Fruit fly (Drosophila melanogaster) whole organism: ENCODE data around the gene CG13042.

Experiments
- CG8478 ChIP-seq: fragments of >200 bp; optimal IDR thresholded peaks from 2 replicates; lab custom pipeline; 2018; ENCODE audit warnings: inconsistent platforms
- Dll ChIP-seq: fragments of >200 bp; optimal IDR thresholded peaks from 2 replicates; lab custom pipeline; 2017
- EcR ChIP-seq, 2 experiments: fragments of >200 bp; optimal IDR thresholded peaks; 2 replicates each; lab custom pipeline; 2017; ENCODE audit warnings: missing biosample characterization in 2 of 2, missing genetic modification characterization in 2 of 2, missing genetic modification reagents in 2 of 2
- pan ChIP-seq: fragments of >200 bp; optimal IDR thresholded peaks from 2 replicates; lab custom pipeline; 2017
- usp ChIP-seq: fragments of >200 bp; optimal IDR thresholded peaks from 2 replicates; lab custom pipeline; 2017; ENCODE audit warnings: missing biosample characterization, missing genetic modification characterization, mixed read lengths

DNA sequence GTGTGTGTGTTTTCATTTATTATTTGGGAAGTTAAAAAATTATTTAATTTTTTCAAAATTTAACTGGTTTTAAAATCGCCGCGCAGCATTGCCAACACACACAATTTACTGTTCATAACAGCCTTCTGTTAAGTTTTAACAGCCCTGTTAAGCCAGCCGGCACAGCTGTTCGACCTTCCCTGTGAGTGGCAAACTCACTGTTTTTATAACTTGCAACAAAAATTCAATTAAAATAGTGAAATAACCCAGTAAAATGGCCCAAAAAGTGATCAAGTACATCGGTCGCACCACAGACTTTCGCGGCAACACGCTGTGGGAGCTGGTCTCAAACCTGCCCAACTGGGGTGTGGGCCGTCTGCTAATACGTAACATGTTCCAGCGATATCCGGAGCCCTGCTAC is 39.6 kb upstream of the CG13042 start, which contains the start of gene mRpS34:
- TF ChIP-seq usp (GFP tag; lab: Kevin White, UChicago) = no peak
- no peak for TF ChIP-seq EcR (GFP tag; optimal IDR thresholded peaks at IDR 0.05; lab: Kevin White, UChicago)
- TF ChIP-seq pan (lab: Kevin White, UChicago) = no peak
- no peak for TF ChIP-seq CG8478 (lab: Kevin White, UChicago)
- no peak for TF ChIP-seq Dll (lab: Kevin White, UChicago)
